Fruit fly (Drosophila melanogaster) whole organism, embryonic: ENCODE measurements around the gene CG5104.

ENCODE experiments used
- Ada2b ChIP-seq: fragments of 200-800 bp; sonication (Bioruptor generic); IDR thresholded peaks from 2 replicates; pipeline ENCODE4 v1.3.6; 2022; ENCODE audit warnings: missing biosample characterization, missing genetic modification characterization
- Atf6 ChIP-seq: fragments of 200-800 bp; sonication (Bioruptor generic); IDR thresholded peaks from 2 replicates; pipeline ENCODE4 v1.3.6; 2022; ENCODE audit warnings: missing biosample characterization, missing genetic modification characterization
- BEAF-32 ChIP-seq: fragments of 200-800 bp; sonication (Bioruptor generic); optimal IDR thresholded peaks from 3 replicates; lab custom pipeline; 2017; ENCODE audit warnings: missing biosample characterization, missing genetic modification characterization, mild to moderate bottlenecking, moderate library complexity, missing genetic modification reagents
- CG10321 ChIP-seq: fragments of 200-800 bp; sonication (Bioruptor generic); IDR thresholded peaks from 2 replicates; pipeline ENCODE4 v1.3.6; 2022; ENCODE audit warnings: missing biosample characterization, missing genetic modification characterization
- CG12071 ChIP-seq: fragments of 200-800 bp; sonication (Bioruptor generic); optimal IDR thresholded peaks from 3 replicates; lab custom pipeline; 2018; ENCODE audit warnings: missing biosample characterization, mild to moderate bottlenecking, missing genetic modification characterization
- CG1233 ChIP-seq: fragments of 200-800 bp; sonication (Bioruptor generic); optimal IDR thresholded peaks from 4 replicates; lab custom pipeline; 2018; ENCODE audit warnings: missing biosample characterization, mild to moderate bottlenecking, missing genetic modification characterization
- CG12659 ChIP-seq: fragments of 200-800 bp; sonication (Bioruptor generic); optimal IDR thresholded peaks from 3 replicates; lab custom pipeline; 2017; ENCODE audit warnings: mild to moderate bottlenecking, missing biosample characterization, missing genetic modification reagents, missing genetic modification characterization
- CG13123 ChIP-seq: fragments of 200-800 bp; sonication (Bioruptor generic); optimal IDR thresholded peaks from 2 replicates; lab custom pipeline; 2016; ENCODE audit warnings: missing biosample characterization, missing genetic modification characterization
- CG13775 ChIP-seq: fragments of 200-800 bp; sonication (Bioruptor generic); optimal IDR thresholded peaks from 3 replicates; lab custom pipeline; 2017; ENCODE audit warnings: missing biosample characterization, mild to moderate bottlenecking, missing genetic modification characterization
- CG15011 ChIP-seq: fragments of 200-800 bp; sonication (Bioruptor generic); optimal IDR thresholded peaks from 3 replicates; lab custom pipeline; 2018; ENCODE audit warnings: missing biosample characterization, mild to moderate bottlenecking, missing genetic modification characterization
- CG15269 ChIP-seq: fragments of 200-800 bp; sonication (Bioruptor generic); optimal IDR thresholded peaks from 2 replicates; lab custom pipeline; 2018; ENCODE audit warnings: missing biosample characterization, mild to moderate bottlenecking, missing genetic modification characterization, moderate library complexity
- CG1647 ChIP-seq: fragments of 200-800 bp; sonication (Bioruptor generic); optimal IDR thresholded peaks from 3 replicates; lab custom pipeline; 2016; ENCODE audit warnings: missing biosample characterization, missing genetic modification characterization
- CG16813 ChIP-seq: fragments of 200-800 bp; sonication (Bioruptor generic); IDR thresholded peaks from 3 replicates; pipeline ENCODE4 v1.3.6; 2022; ENCODE audit warnings: missing biosample characterization, missing genetic modification characterization; ENCODE audit not compliant: partially characterized antibody
- CG17912 ChIP-seq: fragments of 200-800 bp; sonication (Bioruptor generic); optimal IDR thresholded peaks from 2 replicates; lab custom pipeline; 2018; ENCODE audit warnings: missing biosample characterization, mild to moderate bottlenecking, missing genetic modification characterization
- CG18011 ChIP-seq: fragments of 200-800 bp; sonication (Bioruptor generic); optimal IDR thresholded peaks from 2 replicates; lab custom pipeline; 2017; ENCODE audit warnings: missing biosample characterization, missing genetic modification characterization, mild to moderate bottlenecking, moderate library complexity, missing genotype
- CG2116 ChIP-seq: fragments of 200-800 bp; sonication (Bioruptor generic); optimal IDR thresholded peaks from 3 replicates; lab custom pipeline; 2018; ENCODE audit warnings: missing biosample characterization, mild to moderate bottlenecking, missing genetic modification characterization
- CG2199 ChIP-seq: fragments of 200-800 bp; sonication (Bioruptor generic); IDR thresholded peaks from 3 replicates; pipeline ENCODE4 v1.3.6; 2022; ENCODE audit warnings: missing biosample characterization, missing genetic modification characterization
- CG32767 ChIP-seq: fragments of 200-800 bp; sonication (Bioruptor generic); IDR thresholded peaks from 2 replicates; pipeline ENCODE4 v1.3.6; 2022; ENCODE audit warnings: missing biosample characterization, missing genetic modification characterization
- CG34224 ChIP-seq: fragments of 200-800 bp; sonication (Bioruptor generic); IDR thresholded peaks from 3 replicates; pipeline ENCODE4 v1.3.6; 2022; ENCODE audit warnings: missing biosample characterization, missing genetic modification characterization; ENCODE audit not compliant: partially characterized antibody
- CG3995 ChIP-seq: fragments of 200-800 bp; sonication (Bioruptor generic); optimal IDR thresholded peaks from 3 replicates; lab custom pipeline; 2016; ENCODE audit warnings: missing biosample characterization, missing genetic modification characterization
- CG6683 ChIP-seq: fragments of 200-800 bp; sonication (Bioruptor generic); optimal IDR thresholded peaks from 2 replicates; lab custom pipeline; 2017; ENCODE audit warnings: missing biosample characterization, mild to moderate bottlenecking, missing genetic modification characterization, missing genetic modification reagents
- CG9932 ChIP-seq: fragments of 200-800 bp; sonication (Bioruptor generic); IDR thresholded peaks from 2 replicates; pipeline ENCODE4 v1.3.6; 2022; ENCODE audit warnings: missing biosample characterization, missing genetic modification characterization
- CrebB ChIP-seq: fragments of 200-800 bp; sonication (Bioruptor generic); optimal IDR thresholded peaks from 3 replicates; lab custom pipeline; 2018; ENCODE audit warnings: missing biosample characterization, mild to moderate bottlenecking, missing genetic modification characterization
- E2f1 ChIP-seq: fragments of 200-800 bp; sonication (Bioruptor generic); IDR thresholded peaks from 2 replicates; pipeline ENCODE4 v1.3.6; 2022; ENCODE audit warnings: missing biosample characterization, missing genetic modification characterization
- Fer2 ChIP-seq: fragments of 200-800 bp; sonication (Bioruptor generic); optimal IDR thresholded peaks from 2 replicates; lab custom pipeline; 2018; ENCODE audit warnings: missing biosample characterization, mild to moderate bottlenecking, missing genetic modification characterization, moderate library complexity
- Gug ChIP-seq: fragments of 200-800 bp; sonication (Bioruptor generic); IDR thresholded peaks from 4 replicates; pipeline ENCODE4 v1.3.6; 2022; ENCODE audit warnings: missing biosample characterization, missing genetic modification characterization
- HLH3B ChIP-seq: fragments of 200-800 bp; sonication (Bioruptor generic); IDR thresholded peaks from 2 replicates; pipeline ENCODE4 v1.3.6; 2022; ENCODE audit warnings: missing biosample characterization, missing genetic modification characterization
- Hand ChIP-seq: fragments of 200-800 bp; sonication (Bioruptor generic); optimal IDR thresholded peaks from 2 replicates; lab custom pipeline; 2017; ENCODE audit warnings: mild to moderate bottlenecking, missing biosample characterization, missing genetic modification reagents, missing genetic modification characterization
- Lpt ChIP-seq: fragments of >200 bp; optimal IDR thresholded peaks from 2 replicates; lab custom pipeline; 2018; ENCODE audit warnings: missing biosample characterization, missing genetic modification characterization
- Oli ChIP-seq: fragments of 200-800 bp; sonication (Bioruptor generic); optimal IDR thresholded peaks from 2 replicates; lab custom pipeline; 2018; ENCODE audit warnings: missing biosample characterization, mild to moderate bottlenecking, missing genetic modification characterization, moderate library complexity
- Trl ChIP-seq, 3 experiments: fragments of >200 bp in 2 of 3; fragments of 200-800 bp in 1 of 3; sonication (Bioruptor generic) in 1 of 3; optimal IDR thresholded peaks; 2 replicates in 1 of 3; 3 replicates in 2 of 3; lab custom pipeline; 2016 to 2017; ENCODE audit warnings: missing biosample characterization in 1 of 3, missing genetic modification characterization in 1 of 3
- Xrp1 ChIP-seq: fragments of 200-800 bp; sonication (Bioruptor generic); IDR thresholded peaks from 2 replicates; pipeline ENCODE4 v1.3.6; 2022; ENCODE audit warnings: missing biosample characterization, missing genetic modification characterization
- al ChIP-seq: fragments of 200-800 bp; sonication (Bioruptor generic); IDR thresholded peaks from 2 replicates; pipeline ENCODE4 v1.3.6; 2022; ENCODE audit warnings: missing biosample characterization, missing genetic modification characterization
- ara ChIP-seq: fragments of 200-800 bp; sonication (Bioruptor generic); IDR thresholded peaks from 2 replicates; pipeline ENCODE4 v1.3.6; 2022; ENCODE audit warnings: missing biosample characterization, missing genetic modification characterization
- chm ChIP-seq: fragments of 200-800 bp; sonication (Bioruptor generic); IDR thresholded peaks from 2 replicates; pipeline ENCODE4 v1.3.6; 2022; ENCODE audit warnings: missing biosample characterization, missing genetic modification characterization
- crc ChIP-seq: fragments of 200-800 bp; sonication (Bioruptor generic); optimal IDR thresholded peaks from 2 replicates; lab custom pipeline; 2016; ENCODE audit warnings: missing biosample characterization, missing genetic modification characterization
- croc ChIP-seq: fragments of 200-800 bp; sonication (Bioruptor generic); conservative IDR thresholded peaks from 3 replicates; pipeline ENCODE4 v1.3.6; 2022; ENCODE audit warnings: missing biosample characterization, missing genetic modification characterization
- gem ChIP-seq: fragments of 200-800 bp; sonication (Bioruptor generic); optimal IDR thresholded peaks from 2 replicates; lab custom pipeline; 2019; ENCODE audit warnings: missing biosample characterization, mild to moderate bottlenecking, missing genetic modification characterization, moderate library complexity
- her ChIP-seq: fragments of 200-800 bp; sonication (Bioruptor generic); optimal IDR thresholded peaks from 2 replicates; lab custom pipeline; 2016; ENCODE audit warnings: missing biosample characterization, missing genetic modification characterization
- hth ChIP-seq: fragments of >200 bp; optimal IDR thresholded peaks from 2 replicates; lab custom pipeline; 2017; ENCODE audit warnings: inconsistent platforms
- lbe ChIP-seq: fragments of 200-800 bp; sonication (Bioruptor generic); optimal IDR thresholded peaks from 2 replicates; lab custom pipeline; 2016; ENCODE audit warnings: missing biosample characterization, mild to moderate bottlenecking, missing genetic modification characterization
- nom ChIP-seq: fragments of 200-800 bp; sonication (Bioruptor generic); optimal IDR thresholded peaks from 2 replicates; lab custom pipeline; 2017; ENCODE audit warnings: missing biosample characterization, missing genetic modification characterization, mild to moderate bottlenecking, moderate library complexity, missing genetic modification reagents
- phol ChIP-seq: fragments of 200-800 bp; sonication (Bioruptor generic); optimal IDR thresholded peaks from 3 replicates; lab custom pipeline; 2018; ENCODE audit warnings: missing biosample characterization, mild to moderate bottlenecking, missing genetic modification characterization, moderate library complexity
- psq ChIP-seq: fragments of 200-800 bp; sonication (Bioruptor generic); optimal IDR thresholded peaks from 2 replicates; lab custom pipeline; 2017; ENCODE audit warnings: missing biosample characterization, missing genetic modification characterization
- sc ChIP-seq, 3 experiments: fragments of >200 bp in 2 of 3; fragments of 200-800 bp in 1 of 3; sonication (Bioruptor generic) in 1 of 3; optimal IDR thresholded peaks; 2 replicates in 2 of 3; 3 replicates in 1 of 3; lab custom pipeline; 2017; ENCODE audit warnings: mild to moderate bottlenecking in 1 of 3, missing biosample characterization in 1 of 3, missing genetic modification characterization in 1 of 3, missing genetic modification reagents in 1 of 3
- sens ChIP-seq: fragments of 200-800 bp; sonication (Bioruptor generic); peaks from one replicate; lab custom pipeline; 2016; ENCODE audit warnings: missing biosample characterization, missing genetic modification characterization
- sens-2 ChIP-seq: fragments of 200-800 bp; sonication (Bioruptor generic); IDR thresholded peaks from 2 replicates; pipeline ENCODE4 v1.3.6; 2022; ENCODE audit warnings: missing biosample characterization, missing genetic modification characterization
- slp2 ChIP-seq: fragments of 200-800 bp; sonication (Bioruptor generic); optimal IDR thresholded peaks from 2 replicates; lab custom pipeline; 2016; ENCODE audit warnings: missing biosample characterization, missing genetic modification characterization
- sob ChIP-seq: fragments of 200-800 bp; sonication (Bioruptor generic); IDR thresholded peaks from 2 replicates; pipeline ENCODE4 v1.3.6; 2022; ENCODE audit warnings: missing biosample characterization, missing genetic modification characterization
- sqz ChIP-seq: fragments of 200-800 bp; sonication (Bioruptor generic); optimal IDR thresholded peaks from 3 replicates; lab custom pipeline; 2018; ENCODE audit warnings: missing biosample characterization, mild to moderate bottlenecking, missing genetic modification characterization
- wdn ChIP-seq: fragments of 200-800 bp; sonication (Bioruptor generic); IDR thresholded peaks from 2 replicates; pipeline ENCODE4 v1.3.6; 2022; ENCODE audit warnings: missing biosample characterization, missing genetic modification characterization

CG5104 gene

DNA sequence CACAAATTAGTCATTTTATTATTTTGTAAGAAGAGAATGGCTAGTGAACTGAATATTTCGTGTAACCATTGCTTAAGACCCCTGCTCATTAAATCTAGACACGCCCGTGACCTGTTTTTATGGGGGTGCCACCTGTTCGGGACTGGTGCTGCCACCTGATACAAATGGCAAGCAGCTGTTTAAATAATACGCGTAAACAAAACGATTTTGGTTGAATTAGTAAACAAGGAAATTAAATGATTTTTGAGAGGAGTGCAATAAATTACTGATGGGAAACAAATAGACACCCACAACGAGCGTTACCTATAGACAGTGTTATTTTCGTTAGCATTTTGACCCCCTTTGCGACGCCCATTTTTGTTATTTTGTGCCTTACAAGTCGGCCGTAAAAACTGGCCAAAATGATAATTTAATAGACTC lies 46.0 kb upstream of the CG5104 start (continued):
- TF ChIP-seq CG34224, result no peak
- TF ChIP-seq CG6683 (GFP tag; lab: Kevin White, UChicago), result peak; percentile 74
- TF ChIP-seq sqz (GFP tag; lab: Kevin White, UChicago), result peak; percentile 84
- TF ChIP-seq psq (GFP tag; lab: Kevin White, UChicago), result peak; percentile 82
- TF ChIP-seq CG1233 (GFP tag; lab: Kevin White, UChicago), result peak; percentile 84
- TF ChIP-seq sob (GFP tag; lab: Robert Waterston, UW), result no peak
- TF ChIP-seq nom (GFP tag; lab: Kevin White, UChicago), result peak; percentile 51
- no peak for TF ChIP-seq ara
- TF ChIP-seq E2f1, result no peak
- no peak for TF ChIP-seq Trl (optimal IDR thresholded peaks at IDR 0.05; lab: Kevin White, UChicago)
- TF ChIP-seq Trl (GFP tag; optimal IDR thresholded peaks at IDR 0.05; lab: Kevin White, UChicago), result peak; percentile 90
- TF ChIP-seq CG12071 (GFP tag; lab: Kevin White, UChicago), result peak; percentile 81
- TF ChIP-seq slp2, result peak; percentile 73
- no peak for TF ChIP-seq al (GFP tag; lab: Robert Waterston, UW)
- TF ChIP-seq Hand (GFP tag; lab: Kevin White, UChicago), result peak; percentile 76
- no peak for TF ChIP-seq chm
- TF ChIP-seq CG13775 (GFP tag; lab: Kevin White, UChicago), result peak; percentile 82
- TF ChIP-seq Fer2 (tag; lab: Kevin White, UChicago), result peak; percentile 77
- TF ChIP-seq CG10321 (GFP tag; lab: Robert Waterston, UW), result no peak
- no peak for TF ChIP-seq sc (optimal IDR thresholded peaks at IDR 0.05; lab: Kevin White, UChicago)
- TF ChIP-seq sc (GFP tag; optimal IDR thresholded peaks at IDR 0.05; lab: Kevin White, UChicago), result peak; percentile 74
- peak; percentile 82 for TF ChIP-seq her
- peak; percentile 81 for TF ChIP-seq CG13123 (GFP tag; lab: Kevin White, UChicago)
- TF ChIP-seq croc (GFP tag; lab: Robert Waterston, UW), result peak; percentile 58
- peak; percentile 85 for TF ChIP-seq CG1647 (GFP tag; lab: Kevin White, UChicago)
- TF ChIP-seq CG15269 (tag; lab: Kevin White, UChicago), result peak; percentile 89
- no peak for TF ChIP-seq Ada2b (GFP tag; lab: Robert Waterston, UW)
- peak; percentile 71 for TF ChIP-seq lbe
- peak; percentile 79 for TF ChIP-seq sens
- TF ChIP-seq Gug (GFP tag; lab: Robert Waterston, UW), result peak; percentile 96
- no peak for TF ChIP-seq hth (lab: Kevin White, UChicago)
- TF ChIP-seq CG16813 (GFP tag; lab: Robert Waterston, UW), result no peak
- peak; percentile 64 for TF ChIP-seq CG2116 (GFP tag; lab: Kevin White, UChicago)
- TF ChIP-seq phol (tag; lab: Kevin White, UChicago), result peak; percentile 82
- no peak for TF ChIP-seq Atf6 (GFP tag; lab: Robert Waterston, UW)
- TF ChIP-seq CG12659 (GFP tag; lab: Kevin White, UChicago), result peak; percentile 92
- peak; percentile 31 for TF ChIP-seq BEAF-32 (GFP tag; lab: Kevin White, UChicago)
- no peak for TF ChIP-seq wdn (GFP tag; lab: Robert Waterston, UW)
- TF ChIP-seq Xrp1 (GFP tag; lab: Robert Waterston, UW), result no peak
- peak; percentile 92 for TF ChIP-seq gem (tag; lab: Kevin White, UChicago)
- no peak for TF ChIP-seq CG2199 (GFP tag; lab: Robert Waterston, UW)
- no peak for TF ChIP-seq HLH3B (GFP tag; lab: Robert Waterston, UW)
- TF ChIP-seq CrebB (tag; lab: Kevin White, UChicago), result peak; percentile 78
- no peak for TF ChIP-seq CG32767
- TF ChIP-seq sens-2 (GFP tag; lab: Robert Waterston, UW), result no peak
- TF ChIP-seq CG17912 (GFP tag; lab: Kevin White, UChicago), result peak; percentile 78
- TF ChIP-seq CG9932, result no peak
- peak; percentile 37 for TF ChIP-seq CG3995
- peak; percentile 74 for TF ChIP-seq CG15011 (GFP tag; lab: Kevin White, UChicago)
- TF ChIP-seq CG18011 (GFP tag; lab: Kevin White, UChicago), result peak; percentile 76
- no peak for TF ChIP-seq Lpt
- peak; percentile 66 for TF ChIP-seq Oli (tag; lab: Kevin White, UChicago)
- peak; percentile 76 for TF ChIP-seq crc (GFP tag; lab: Kevin White, UChicago)
